Worm (Caenorhabditis elegans) whole organism, L1 larva: Measurements from ENCODE around the gene F59A7.12.
A peak's percentile ranks its signal among the peaks of the same experiment; 100 is the strongest.

Experiments used
- aly-2 ChIP-seq: fragments of 150-350 bp; optimal IDR thresholded peaks from 2 replicates; lab custom pipeline; 2014; ENCODE audit warnings: missing biosample characterization, missing genetic modification characterization
- blmp-1 ChIP-seq: fragments of 150-350 bp; optimal IDR thresholded peaks from 2 replicates; lab custom pipeline; 2014; ENCODE audit warnings: missing biosample characterization, missing genetic modification characterization
- ceh-8 ChIP-seq: fragments of 200-800 bp; sonication (Bioruptor generic); optimal IDR thresholded peaks from 2 replicates; lab custom pipeline; 2018; ENCODE audit warnings: mild to moderate bottlenecking, missing genetic modification characterization, moderate library complexity, missing compliant biosample characterization
- ceh-82 ChIP-seq, 3 experiments: fragments of 150-350 bp in 1 of 3; sonication (generic microtip) in 2 of 3; optimal IDR thresholded peaks; 2 replicates each; lab custom pipeline; 2014 to 2017; ENCODE audit warnings: missing biosample characterization in 3 of 3, missing genetic modification characterization in 3 of 3
- ceh-90 ChIP-seq: sonication (generic microtip); optimal IDR thresholded peaks from 2 replicates; lab custom pipeline; 2016; ENCODE audit warnings: missing genetic modification characterization, missing compliant biosample characterization
- efl-1 ChIP-seq, 4 experiments: fragments of 150-350 bp; optimal IDR thresholded peaks in 3 of 4; peaks in 1 of 4; 1 replicate in 1 of 4; 2 replicates in 3 of 4; lab custom pipeline; 2014; ENCODE audit warnings: missing biosample characterization in 2 of 4, missing genetic modification characterization in 2 of 4, missing genetic modification reagents in 2 of 4
- efl-3 ChIP-seq: fragments of 200-800 bp; sonication (Bioruptor generic); optimal IDR thresholded peaks from 2 replicates; lab custom pipeline; 2018; ENCODE audit warnings: mild to moderate bottlenecking, missing genetic modification characterization, missing compliant biosample characterization
- egl-13 ChIP-seq: sonication (generic microtip); optimal IDR thresholded peaks from 2 replicates; lab custom pipeline; 2016; ENCODE audit warnings: missing genotype, missing genetic modification reagents, missing genetic modification characterization, missing compliant biosample characterization
- elt-2 ChIP-seq: sonication (generic microtip); optimal IDR thresholded peaks from 2 replicates; lab custom pipeline; 2016; ENCODE audit warnings: missing genetic modification characterization, mild to moderate bottlenecking, inconsistent platforms, missing compliant biosample characterization, missing genetic modification reagents
- elt-3 ChIP-seq, 6 experiments: fragments of 150-350 bp in 1 of 6; sonication (generic microtip); optimal IDR thresholded peaks; 2 replicates each; lab custom pipeline; 2017 to 2018; ENCODE audit warnings: missing biosample characterization in 6 of 6, missing genetic modification characterization in 6 of 6, inconsistent platforms in 1 of 6
- fkh-10 ChIP-seq: sonication (generic microtip); optimal IDR thresholded peaks from 2 replicates; lab custom pipeline; 2017; ENCODE audit warnings: missing biosample characterization, missing genetic modification reagents, missing genetic modification characterization
- fos-1 ChIP-seq: fragments of 150-350 bp; optimal IDR thresholded peaks from 2 replicates; lab custom pipeline; 2014; ENCODE audit warnings: missing biosample characterization, missing genetic modification characterization
- grh-1 ChIP-seq: fragments of 200-800 bp; sonication (Bioruptor generic); IDR thresholded peaks from 2 replicates; pipeline ENCODE4 v1.3.6; 2022; ENCODE audit warnings: missing genetic modification reagents, missing genetic modification characterization, missing compliant biosample characterization
- irx-1 ChIP-seq: sonication (generic microtip); optimal IDR thresholded peaks from 2 replicates; lab custom pipeline; 2016; ENCODE audit warnings: missing genetic modification characterization, missing compliant biosample characterization
- jun-1 ChIP-seq: fragments of 150-350 bp; optimal IDR thresholded peaks from 2 replicates; lab custom pipeline; 2014; ENCODE audit warnings: missing biosample characterization, missing genetic modification reagents, missing genetic modification characterization
- lin-14 ChIP-seq: fragments of 200-800 bp; sonication (Bioruptor generic); optimal IDR thresholded peaks from 2 replicates; lab custom pipeline; 2018; ENCODE audit warnings: mild to moderate bottlenecking, missing genetic modification characterization, moderate library complexity, missing compliant biosample characterization
- lin-35 ChIP-seq, 2 experiments: fragments of 150-350 bp; optimal IDR thresholded peaks; 2 replicates each; lab custom pipeline; 2014; ENCODE audit warnings: missing biosample characterization in 2 of 2, missing genetic modification characterization in 2 of 2, missing genetic modification reagents in 2 of 2
- mdl-1 ChIP-seq, 2 experiments: fragments of 150-350 bp; optimal IDR thresholded peaks; 2 replicates each; lab custom pipeline; 2014 to 2017; ENCODE audit warnings: missing biosample characterization in 2 of 2, missing genetic modification characterization in 2 of 2, inconsistent platforms in 1 of 2
- nhr-11 ChIP-seq: fragments of 150-350 bp; optimal IDR thresholded peaks from 2 replicates; lab custom pipeline; 2014; ENCODE audit warnings: missing biosample characterization, missing genetic modification characterization
- nhr-20 ChIP-seq: sonication (generic microtip); optimal IDR thresholded peaks from 2 replicates; lab custom pipeline; 2016; ENCODE audit warnings: mild to moderate bottlenecking, missing genetic modification characterization, missing compliant biosample characterization
- nhr-28 ChIP-seq: fragments of 150-350 bp; optimal IDR thresholded peaks from 2 replicates; lab custom pipeline; 2014; ENCODE audit warnings: missing biosample characterization, missing genetic modification characterization
- nhr-71 ChIP-seq: sonication (generic microtip); optimal IDR thresholded peaks from 2 replicates; lab custom pipeline; 2016; ENCODE audit warnings: mild to moderate bottlenecking, missing genetic modification characterization, moderate library complexity, missing compliant biosample characterization
- nhr-76 ChIP-seq: sonication (generic microtip); optimal IDR thresholded peaks from 2 replicates; lab custom pipeline; 2017; ENCODE audit warnings: missing biosample characterization, missing genetic modification characterization
- pqm-1 ChIP-seq: sonication (generic microtip); optimal IDR thresholded peaks from 3 replicates; lab custom pipeline; 2017; ENCODE audit warnings: missing biosample characterization, missing genetic modification characterization
- snpc-4 ChIP-seq: fragments of 150-350 bp; optimal IDR thresholded peaks from 2 replicates; lab custom pipeline; 2014; ENCODE audit warnings: missing biosample characterization, missing genetic modification characterization
- snu-23 ChIP-seq: sonication (generic microtip); optimal IDR thresholded peaks from 2 replicates; lab custom pipeline; 2016; ENCODE audit warnings: missing genetic modification characterization, missing compliant biosample characterization
- sox-4 ChIP-seq: sonication (generic microtip); optimal IDR thresholded peaks from 2 replicates; lab custom pipeline; 2016; ENCODE audit warnings: missing genetic modification characterization, missing compliant biosample characterization
- swsn-7 ChIP-seq: sonication (generic microtip); optimal IDR thresholded peaks from 2 replicates; lab custom pipeline; 2016; ENCODE audit warnings: missing genetic modification characterization, missing compliant biosample characterization
- tbx-2 ChIP-seq: sonication (generic microtip); optimal IDR thresholded peaks from 2 replicates; lab custom pipeline; 2016; ENCODE audit warnings: missing genetic modification characterization, missing compliant biosample characterization
- tlp-1 ChIP-seq: fragments of 150-350 bp; optimal IDR thresholded peaks from 2 replicates; lab custom pipeline; 2014; ENCODE audit warnings: missing biosample characterization, missing genetic modification characterization
- unc-130 ChIP-seq: fragments of 150-350 bp; optimal IDR thresholded peaks from 2 replicates; lab custom pipeline; 2017; ENCODE audit warnings: missing biosample characterization, missing genetic modification characterization, inconsistent platforms
- unc-62 ChIP-seq: fragments of 150-350 bp; optimal IDR thresholded peaks from 2 replicates; lab custom pipeline; 2014; ENCODE audit warnings: missing biosample characterization, missing genetic modification reagents, missing genetic modification characterization
- unc-98 ChIP-seq: fragments of 200-800 bp; sonication (Bioruptor generic); IDR thresholded peaks from 2 replicates; pipeline ENCODE4 v1.3.6; 2022; ENCODE audit warnings: missing genetic modification characterization, missing compliant biosample characterization

The F59A7.12 gene

ce11 chrV:2029877-2030276 is at the start of gene F59A7.12:
F59A7.12 (plus strand) TSS chrV:2030177.
- TF ChIP-seq pqm-1 (no peak), ceh-82 (tag; optimal IDR thresholded peaks at IDR 0.05; lab: Kevin White, UChicago) (no peak), fos-1 (no peak), unc-62 (no peak)

ce11 chrV:1986954-1987353 is 43.0 kb upstream of the F59A7.12 start, which contains the start of gene T08B1.1:
T08B1.1 (minus strand) TSS chrV:1987045.
- TF ChIP-seq unc-98 (GFP tag; lab: Robert Waterston, UW) (no peak), elt-2 (tag; lab: Kevin White, UChicago) (peak; percentile 80)
- TF ChIP-seq, all 84 proteins: peak for 1

- TF ChIP-seq elt-2 (tag; lab: Kevin White, UChicago) (peak; percentile 31), snpc-4 (tag; lab: Kevin White, UChicago) (no peak), sox-4 (tag; lab: Kevin White, UChicago) (no peak), snu-23 (GFP tag; lab: Kevin White, UChicago) (no peak), ceh-90 (tag; lab: Kevin White, UChicago) (no peak), efl-3 (GFP tag; lab: Kevin White, UChicago) (no peak), nhr-20 (tag; lab: Kevin White, UChicago) (no peak)
Measured at ce11 chrV:1989220-1989619, 40.8 kb upstream of the F59A7.12 start.

ce11 chrV:1991381-1991780 is 38.6 kb upstream of the F59A7.12 start:
- TF ChIP-seq swsn-7 (tag; lab: Kevin White, UChicago) (no peak), efl-1 (optimal IDR thresholded peaks at IDR 0.05; lab: Kevin White, UChicago) (no peak), efl-1 (GFP tag; optimal IDR thresholded peaks at IDR 0.05 in 1 of 2; lab: Kevin White, UChicago) (peak in 1 of 2 experiments; percentile 64)
- TF ChIP-seq, all 84 proteins: peak for 1

ce11 chrV:1992515-1992968 is 37.4 kb upstream of the F59A7.12 start, which contains the start of gene tnt-4:
tnt-4 (minus strand) TSS chrV:1992918.
- TF ChIP-seq nhr-11 (tag; lab: Kevin White, UChicago) (no peak), tbx-2 (tag; lab: Kevin White, UChicago) (no peak), fkh-10 (GFP tag; lab: Kevin White, UChicago) (no peak), egl-13 (tag; lab: Kevin White, UChicago) (no peak), unc-130 (tag; lab: Kevin White, UChicago) (no peak), efl-1 (optimal IDR thresholded peaks at IDR 0.05; lab: Kevin White, UChicago) (no peak), efl-1 (GFP tag; optimal IDR thresholded peaks at IDR 0.05 in 1 of 2; lab: Kevin White, UChicago) (no peak), efl-3 (GFP tag; lab: Kevin White, UChicago) (no peak), grh-1 (GFP tag; lab: Robert Waterston, UW) (no peak), blmp-1 (tag; lab: Kevin White, UChicago) (no peak), ceh-8 (no peak), jun-1 (tag; lab: Kevin White, UChicago) (no peak)

ce11 chrV:1998358-1998757 is 31.6 kb upstream of the F59A7.12 start:
- TF ChIP-seq lin-35 (GFP tag; optimal IDR thresholded peaks at IDR 0.05; lab: Kevin White, UChicago) (no peak), nhr-28 (no peak), pqm-1 (no peak), nhr-71 (tag; lab: Kevin White, UChicago) (peak; percentile 2), tlp-1 (tag; lab: Kevin White, UChicago) (no peak), tbx-2 (tag; lab: Kevin White, UChicago) (no peak), irx-1 (tag; lab: Kevin White, UChicago) (no peak), sox-4 (tag; lab: Kevin White, UChicago) (no peak), egl-13 (tag; lab: Kevin White, UChicago) (no peak), elt-3 (tag; optimal IDR thresholded peaks at IDR 0.05; lab: Kevin White, UChicago) (peak in 3 of 6 experiments; percentile 32 to 56 (median 37)), lin-14 (GFP tag; lab: Kevin White, UChicago) (peak; percentile 49), nhr-20 (tag; lab: Kevin White, UChicago) (peak; percentile 19), aly-2 (tag; lab: Kevin White, UChicago) (no peak), mdl-1 (tag; optimal IDR thresholded peaks at IDR 0.05; lab: Kevin White, UChicago) (no peak), efl-3 (GFP tag; lab: Kevin White, UChicago) (no peak), elt-2 (tag; lab: Kevin White, UChicago) (peak; percentile 45), nhr-76 (tag; lab: Kevin White, UChicago) (no peak)
